Fruit fly (Drosophila melanogaster) whole organism, adult: ENCODE measurements around the gene Inx7.

Source experiments
- CG11617 ChIP-seq: fragments of 200-800 bp; sonication (Bioruptor generic); optimal IDR thresholded peaks from 2 replicates; lab custom pipeline; 2017; ENCODE audit warnings: mild to moderate bottlenecking, missing biosample characterization, missing genetic modification reagents, missing genetic modification characterization
- CG12768 ChIP-seq: fragments of 200-800 bp; sonication (Bioruptor generic); optimal IDR thresholded peaks from 2 replicates; lab custom pipeline; 2017; ENCODE audit warnings: missing biosample characterization, missing genetic modification characterization, mild to moderate bottlenecking, moderate library complexity, missing genetic modification reagents
- CG14711 ChIP-seq: fragments of 200-800 bp; sonication (Bioruptor generic); optimal IDR thresholded peaks from 2 replicates; lab custom pipeline; 2018; ENCODE audit warnings: missing biosample characterization, mild to moderate bottlenecking, missing genetic modification characterization, moderate library complexity
- CG1620 ChIP-seq: fragments of 200-800 bp; sonication (Bioruptor generic); optimal IDR thresholded peaks from 2 replicates; lab custom pipeline; 2016; ENCODE audit warnings: missing biosample characterization, missing genetic modification characterization
- CG33017 ChIP-seq: fragments of 200-800 bp; sonication (Bioruptor generic); optimal IDR thresholded peaks from 2 replicates; lab custom pipeline; 2018; ENCODE audit warnings: missing biosample characterization, mild to moderate bottlenecking, missing genetic modification characterization, moderate library complexity
- CG5204 ChIP-seq: fragments of 200-800 bp; sonication (Bioruptor generic); optimal IDR thresholded peaks from 2 replicates; lab custom pipeline; 2016; ENCODE audit warnings: missing biosample characterization, missing genetic modification characterization
- CG7045 ChIP-seq: fragments of 200-800 bp; sonication (Bioruptor generic); optimal IDR thresholded peaks from 2 replicates; lab custom pipeline; 2017; ENCODE audit warnings: missing biosample characterization, mild to moderate bottlenecking, missing genetic modification characterization
- CG7101 ChIP-seq: fragments of 200-800 bp; sonication (Bioruptor generic); optimal IDR thresholded peaks from 2 replicates; lab custom pipeline; 2018; ENCODE audit warnings: missing biosample characterization, mild to moderate bottlenecking, missing genetic modification characterization, moderate library complexity
- Clk ChIP-seq: fragments of 200-800 bp; sonication (Bioruptor generic); optimal IDR thresholded peaks from 2 replicates; lab custom pipeline; 2017; ENCODE audit warnings: missing biosample characterization, missing genetic modification characterization
- Crg-1 ChIP-seq: fragments of 200-800 bp; sonication (Bioruptor generic); optimal IDR thresholded peaks from 2 replicates; lab custom pipeline; 2016; ENCODE audit warnings: missing biosample characterization, missing genetic modification characterization
- Hr96 ChIP-seq: fragments of 200-800 bp; sonication (Bioruptor generic); optimal IDR thresholded peaks from 2 replicates; lab custom pipeline; 2016; ENCODE audit warnings: missing biosample characterization, missing genetic modification characterization
- Mnt ChIP-seq: fragments of 200-800 bp; sonication (Bioruptor generic); optimal IDR thresholded peaks from 2 replicates; lab custom pipeline; 2016; ENCODE audit warnings: missing biosample characterization, mild to moderate bottlenecking, missing genetic modification characterization
- bab1 ChIP-seq: fragments of 200-800 bp; sonication (Bioruptor generic); optimal IDR thresholded peaks from 3 replicates; lab custom pipeline; 2019; ENCODE audit warnings: missing biosample characterization, mild to moderate bottlenecking, missing genetic modification characterization, moderate library complexity
- cic ChIP-seq: fragments of 200-800 bp; sonication (Bioruptor generic); optimal IDR thresholded peaks from 2 replicates; lab custom pipeline; 2017; ENCODE audit warnings: missing biosample characterization, mild to moderate bottlenecking, missing genetic modification characterization, moderate library complexity
- cnc ChIP-seq, 2 experiments: fragments of >200 bp; optimal IDR thresholded peaks; 2 replicates each; lab custom pipeline; 2017
- kay ChIP-seq: fragments of 200-800 bp; sonication (Bioruptor generic); peaks from one replicate; lab custom pipeline; 2016; ENCODE audit warnings: missing biosample characterization, missing genetic modification characterization, borderline replicate concordance
- ovo ChIP-seq: fragments of 200-800 bp; sonication (Bioruptor generic); optimal IDR thresholded peaks from 2 replicates; lab custom pipeline; 2016; ENCODE audit warnings: missing biosample characterization, missing genetic modification characterization
- pad ChIP-seq: fragments of 200-800 bp; sonication (Bioruptor generic); optimal IDR thresholded peaks from 3 replicates; lab custom pipeline; 2017; ENCODE audit warnings: missing biosample characterization, missing genetic modification characterization, mild to moderate bottlenecking, moderate library complexity, missing genetic modification reagents
- tj ChIP-seq: fragments of 200-800 bp; sonication (Bioruptor generic); optimal IDR thresholded peaks from 3 replicates; lab custom pipeline; 2017; ENCODE audit warnings: missing biosample characterization, mild to moderate bottlenecking, missing genetic modification characterization, moderate library complexity
- toe ChIP-seq: fragments of 200-800 bp; sonication (Bioruptor generic); optimal IDR thresholded peaks from 2 replicates; lab custom pipeline; 2016; ENCODE audit warnings: missing biosample characterization, missing genetic modification characterization

The Inx7 gene

dm6 chrX:6993350-6993749 is at the start of gene Inx7:
Inx7 (minus strand) TSS chrX:6993612.
- no peak for TF ChIP-seq CG7045 (GFP tag; lab: Kevin White, UChicago)
- no peak for TF ChIP-seq CG7101 (tag; lab: Kevin White, UChicago)
- no peak for TF ChIP-seq tj (GFP tag; lab: Kevin White, UChicago)
- no peak for TF ChIP-seq Hr96 (GFP tag; lab: Kevin White, UChicago)
- TF ChIP-seq pad (GFP tag; lab: Kevin White, UChicago), result no peak
- TF ChIP-seq Mnt (GFP tag; lab: Kevin White, UChicago), result no peak
- no peak for TF ChIP-seq CG14711 (tag; lab: Kevin White, UChicago)

- TF ChIP-seq Clk (no peak), CG1620 (GFP tag; lab: Kevin White, UChicago) (no peak)
Measured at dm6 chrX:7040205-7040866, 46.9 kb upstream of the Inx7 start, which contains the start of gene CG14427. CG14427 (plus strand) TSS chrX:7040603.

dm6 chrX:7037061-7037460 is 43.6 kb upstream of the Inx7 start:
- TF ChIP-seq ovo (GFP tag; lab: Kevin White, UChicago) (no peak), bab1 (no peak), CG14711 (tag; lab: Kevin White, UChicago) (no peak), kay (no peak), Crg-1 (GFP tag; lab: Kevin White, UChicago) (no peak), CG1620 (GFP tag; lab: Kevin White, UChicago) (no peak), pad (GFP tag; lab: Kevin White, UChicago) (no peak), CG12768 (GFP tag; lab: Kevin White, UChicago) (no peak), tj (GFP tag; lab: Kevin White, UChicago) (no peak), CG33017 (tag; lab: Kevin White, UChicago) (no peak), CG7101 (tag; lab: Kevin White, UChicago) (no peak), toe (GFP tag; lab: Kevin White, UChicago) (no peak), CG5204 (GFP tag; lab: Kevin White, UChicago) (no peak), cnc (optimal IDR thresholded peaks at IDR 0.05; lab: Kevin White, UChicago) (no peak), CG11617 (no peak)

dm6 chrX:7034892-7035291 is 41.5 kb upstream of the Inx7 start:
- TF ChIP-seq tj (GFP tag; lab: Kevin White, UChicago), result no peak
- no peak for TF ChIP-seq Mnt (GFP tag; lab: Kevin White, UChicago)
- no peak for TF ChIP-seq kay

- no peak for TF ChIP-seq cnc (optimal IDR thresholded peaks at IDR 0.05; lab: Kevin White, UChicago)
- TF ChIP-seq cic (GFP tag; lab: Kevin White, UChicago), result peak; percentile 98
- TF ChIP-seq CG7045 (GFP tag; lab: Kevin White, UChicago), result no peak
- peak; percentile 23 for TF ChIP-seq toe (GFP tag; lab: Kevin White, UChicago)
- TF ChIP-seq CG12768 (GFP tag; lab: Kevin White, UChicago), result no peak
- peak; percentile 44 for TF ChIP-seq CG11617
- TF ChIP-seq Hr96 (GFP tag; lab: Kevin White, UChicago), result peak; percentile 66
- peak; percentile 18 for TF ChIP-seq pad (GFP tag; lab: Kevin White, UChicago)
- TF ChIP-seq CG33017 (tag; lab: Kevin White, UChicago), result no peak
- TF ChIP-seq CG1620 (GFP tag; lab: Kevin White, UChicago), result peak; percentile 13
- peak; percentile 43 for TF ChIP-seq CG7101 (tag; lab: Kevin White, UChicago)
- peak; percentile 72 for TF ChIP-seq bab1
- peak; percentile 2 for TF ChIP-seq CG5204 (GFP tag; lab: Kevin White, UChicago)
- no peak for TF ChIP-seq ovo (GFP tag; lab: Kevin White, UChicago)
- no peak for TF ChIP-seq Clk
- TF ChIP-seq Crg-1 (GFP tag; lab: Kevin White, UChicago), result peak; percentile 31
- TF ChIP-seq tj (GFP tag; lab: Kevin White, UChicago), result no peak
- TF ChIP-seq kay, result peak; percentile 78
- peak; percentile 47 for TF ChIP-seq Mnt (GFP tag; lab: Kevin White, UChicago)
- peak; percentile 19 for TF ChIP-seq CG14711 (tag; lab: Kevin White, UChicago)
Measured at dm6 chrX:7014931-7015428, 21.6 kb upstream of the Inx7 start.

- peak; percentile 66 for TF ChIP-seq CG11617
- peak; percentile 14 for TF ChIP-seq kay
- peak; percentile 63 for TF ChIP-seq toe (GFP tag; lab: Kevin White, UChicago)
- peak; percentile 53 for TF ChIP-seq tj (GFP tag; lab: Kevin White, UChicago)
- TF ChIP-seq Crg-1 (GFP tag; lab: Kevin White, UChicago), result peak; percentile 76
- TF ChIP-seq Hr96 (GFP tag; lab: Kevin White, UChicago), result peak; percentile 85
- no peak for TF ChIP-seq cic (GFP tag; lab: Kevin White, UChicago)
- peak; percentile 66 for TF ChIP-seq pad (GFP tag; lab: Kevin White, UChicago)
- TF ChIP-seq cnc (optimal IDR thresholded peaks at IDR 0.05; lab: Kevin White, UChicago), result no peak
- TF ChIP-seq bab1, result peak; percentile 93
- TF ChIP-seq Mnt (GFP tag; lab: Kevin White, UChicago), result peak; percentile 83
- peak; percentile 93 for TF ChIP-seq CG14711 (tag; lab: Kevin White, UChicago)
- TF ChIP-seq CG12768 (GFP tag; lab: Kevin White, UChicago), result peak; percentile 70
- TF ChIP-seq CG7101 (tag; lab: Kevin White, UChicago), result peak; percentile 96
- peak; percentile 28 for TF ChIP-seq ovo (GFP tag; lab: Kevin White, UChicago)
- no peak for TF ChIP-seq Clk
- TF ChIP-seq CG1620 (GFP tag; lab: Kevin White, UChicago), result peak; percentile 85
- TF ChIP-seq CG5204 (GFP tag; lab: Kevin White, UChicago), result peak; percentile 75
- peak; percentile 68 for TF ChIP-seq CG7045 (GFP tag; lab: Kevin White, UChicago)
- TF ChIP-seq CG33017 (tag; lab: Kevin White, UChicago), result peak; percentile 85
Measured at dm6 chrX:7013320-7014214, 20.2 kb upstream of the Inx7 start, which contains the start of the genes CG3032 and CG4593. CG3032 (minus strand) TSS chrX:7013881. CG4593 (plus strand) TSS chrX:7013887.
